Worm (Caenorhabditis elegans) whole organism, late embryonic: ENCODE data around the gene M02F4.2.

Experiments
- K02D7.2 ChIP-seq: sonication (generic microtip); optimal IDR thresholded peaks from 2 replicates; lab custom pipeline; 2017; ENCODE audit warnings: mild to moderate bottlenecking, missing genetic modification characterization, missing compliant biosample characterization
- Y22D7AL.16 ChIP-seq: sonication (generic microtip); optimal IDR thresholded peaks from 2 replicates; lab custom pipeline; 2016; ENCODE audit warnings: missing genetic modification characterization, missing compliant biosample characterization
- ama-1 ChIP-seq: fragments of 150-350 bp; optimal IDR thresholded peaks from 2 replicates; lab custom pipeline; 2014
- ceh-14 ChIP-seq: sonication (generic microtip); optimal IDR thresholded peaks from 2 replicates; lab custom pipeline; 2016; ENCODE audit warnings: missing genotype, missing genetic modification characterization, missing compliant biosample characterization
- ceh-18 ChIP-seq: sonication (generic microtip); optimal IDR thresholded peaks from 2 replicates; lab custom pipeline; 2016; ENCODE audit warnings: missing genetic modification characterization, missing compliant biosample characterization
- ceh-19 ChIP-seq: fragments of 200-800 bp; sonication (Bioruptor generic); optimal IDR thresholded peaks from 2 replicates; lab custom pipeline; 2018; ENCODE audit warnings: mild to moderate bottlenecking, missing genetic modification characterization, missing compliant biosample characterization
- ceh-24 ChIP-seq: sonication (generic microtip); optimal IDR thresholded peaks from 2 replicates; lab custom pipeline; 2016; ENCODE audit warnings: mild to moderate bottlenecking, missing genetic modification characterization, missing compliant biosample characterization
- ceh-30 ChIP-seq: fragments of 150-350 bp; optimal IDR thresholded peaks from 2 replicates; lab custom pipeline; 2014; ENCODE audit warnings: missing biosample characterization, missing genetic modification characterization
- ceh-34 ChIP-seq: sonication (generic microtip); optimal IDR thresholded peaks from 2 replicates; lab custom pipeline; 2016; ENCODE audit warnings: mild to moderate bottlenecking, missing genetic modification characterization, missing compliant biosample characterization
- ceh-45 ChIP-seq: fragments of 200-800 bp; sonication (Bioruptor generic); IDR thresholded peaks from 2 replicates; pipeline ENCODE4 v1.3.6; 2022; ENCODE audit warnings: missing genetic modification reagents, missing genetic modification characterization, missing compliant biosample characterization
- ceh-48 ChIP-seq: sonication (generic microtip); optimal IDR thresholded peaks from 2 replicates; lab custom pipeline; 2016; ENCODE audit warnings: missing genetic modification characterization, inconsistent platforms, missing compliant biosample characterization
- che-1 ChIP-seq: sonication (generic microtip); optimal IDR thresholded peaks from 2 replicates; lab custom pipeline; 2016; ENCODE audit warnings: mild to moderate bottlenecking, missing genetic modification characterization, missing compliant biosample characterization
- elt-2 ChIP-seq: sonication (generic microtip); optimal IDR thresholded peaks from 2 replicates; lab custom pipeline; 2016; ENCODE audit warnings: missing genetic modification reagents, missing genetic modification characterization, missing compliant biosample characterization
- elt-4 ChIP-seq: sonication (generic microtip); optimal IDR thresholded peaks from 2 replicates; lab custom pipeline; 2016; ENCODE audit warnings: missing genetic modification characterization, missing compliant biosample characterization
- eyg-1 ChIP-seq: sonication (generic microtip); optimal IDR thresholded peaks from 2 replicates; lab custom pipeline; 2016; ENCODE audit warnings: missing genotype, missing genetic modification characterization, missing compliant biosample characterization
- fax-1 ChIP-seq: sonication (generic microtip); optimal IDR thresholded peaks from 2 replicates; lab custom pipeline; 2016; ENCODE audit warnings: missing genotype, missing genetic modification characterization, missing compliant biosample characterization
- gmeb-2 ChIP-seq: sonication (generic microtip); optimal IDR thresholded peaks from 2 replicates; lab custom pipeline; 2016; ENCODE audit warnings: missing genetic modification characterization, inconsistent platforms, missing compliant biosample characterization
- hlh-13 ChIP-seq: fragments of 200-800 bp; sonication (Bioruptor generic); optimal IDR thresholded peaks from 2 replicates; lab custom pipeline; 2018; ENCODE audit warnings: mild to moderate bottlenecking, missing genetic modification characterization, missing compliant biosample characterization
- hlh-6 ChIP-seq: sonication (generic microtip); optimal IDR thresholded peaks from 2 replicates; lab custom pipeline; 2016; ENCODE audit warnings: missing genotype, missing genetic modification characterization, missing compliant biosample characterization
- hlh-8 ChIP-seq: sonication (generic microtip); optimal IDR thresholded peaks from 2 replicates; lab custom pipeline; 2016; ENCODE audit warnings: missing genotype, missing genetic modification characterization, missing compliant biosample characterization
- lin-11 ChIP-seq: fragments of 200-800 bp; sonication (Bioruptor generic); optimal IDR thresholded peaks from 2 replicates; lab custom pipeline; 2018; ENCODE audit warnings: mild to moderate bottlenecking, missing genetic modification characterization, missing compliant biosample characterization
- mec-3 ChIP-seq: sonication (generic microtip); optimal IDR thresholded peaks from 2 replicates; lab custom pipeline; 2016; ENCODE audit warnings: borderline replicate concordance, missing genetic modification characterization, missing compliant biosample characterization
- nfya-1 ChIP-seq: sonication (generic microtip); optimal IDR thresholded peaks from 2 replicates; lab custom pipeline; 2017; ENCODE audit warnings: missing genetic modification characterization, mild to moderate bottlenecking, missing compliant biosample characterization, antibody characterized with exemption, moderate library complexity
- nhr-11 ChIP-seq: fragments of 150-350 bp; optimal IDR thresholded peaks from 2 replicates; lab custom pipeline; 2014; ENCODE audit warnings: missing biosample characterization, missing genetic modification characterization
- npax-4 ChIP-seq: sonication (generic microtip); optimal IDR thresholded peaks from 2 replicates; lab custom pipeline; 2016; ENCODE audit warnings: missing genetic modification characterization, missing compliant biosample characterization
- odd-2 ChIP-seq: sonication (generic microtip); optimal IDR thresholded peaks from 2 replicates; lab custom pipeline; 2017; ENCODE audit warnings: antibody characterized with exemption, mild to moderate bottlenecking, missing genetic modification characterization, missing compliant biosample characterization
- pha-2 ChIP-seq: sonication (generic microtip); optimal IDR thresholded peaks from 2 replicates; lab custom pipeline; 2017; ENCODE audit warnings: mild to moderate bottlenecking, missing genetic modification characterization, missing compliant biosample characterization
- pqm-1 ChIP-seq: sonication (generic microtip); optimal IDR thresholded peaks from 2 replicates; lab custom pipeline; 2016; ENCODE audit warnings: missing genetic modification characterization, missing compliant biosample characterization
- pros-1 ChIP-seq: fragments of 150-350 bp; optimal IDR thresholded peaks from 2 replicates; lab custom pipeline; 2014; ENCODE audit warnings: missing biosample characterization, missing genetic modification reagents, missing genetic modification characterization
- sdc-2 ChIP-seq: sonication (generic microtip); optimal IDR thresholded peaks from 2 replicates; lab custom pipeline; 2016; ENCODE audit warnings: missing genotype, missing genetic modification characterization, missing compliant biosample characterization
- sox-4 ChIP-seq: sonication (generic microtip); optimal IDR thresholded peaks from 2 replicates; lab custom pipeline; 2017; ENCODE audit warnings: mild to moderate bottlenecking, missing genetic modification characterization, inconsistent platforms, missing compliant biosample characterization
- syd-9 ChIP-seq: sonication (generic microtip); optimal IDR thresholded peaks from 2 replicates; lab custom pipeline; 2016; ENCODE audit warnings: mild to moderate bottlenecking, missing genetic modification characterization, moderate library complexity, missing compliant biosample characterization
- tbx-2 ChIP-seq: sonication (generic microtip); optimal IDR thresholded peaks from 2 replicates; lab custom pipeline; 2016; ENCODE audit warnings: missing genetic modification characterization, missing compliant biosample characterization
- ttx-3 ChIP-seq: sonication (generic microtip); optimal IDR thresholded peaks from 2 replicates; lab custom pipeline; 2016; ENCODE audit warnings: missing genetic modification reagents, missing genetic modification characterization, missing compliant biosample characterization
- unc-3 ChIP-seq, 2 experiments: fragments of 200-800 bp in 1 of 2; sonication (Bioruptor generic) in 1 of 2; sonication (generic microtip) in 1 of 2; conservative IDR thresholded peaks in 1 of 2; optimal IDR thresholded peaks in 1 of 2; 2 replicates each; pipeline versions ENCODE4 v1.3.6 to Lab custom; 2016 to 2022; ENCODE audit warnings: missing compliant biosample characterization in 2 of 2, missing genetic modification characterization in 2 of 2, missing genetic modification reagents in 1 of 2
- unc-55 ChIP-seq: sonication (generic microtip); optimal IDR thresholded peaks from 2 replicates; lab custom pipeline; 2017; ENCODE audit warnings: missing biosample characterization, missing genetic modification reagents, missing genetic modification characterization
- zip-5 ChIP-seq: sonication (generic microtip); optimal IDR thresholded peaks from 2 replicates; lab custom pipeline; 2016; ENCODE audit warnings: missing genetic modification characterization, missing compliant biosample characterization
- ztf-16 ChIP-seq: sonication (generic microtip); optimal IDR thresholded peaks from 2 replicates; lab custom pipeline; 2017; ENCODE audit warnings: missing genetic modification characterization, missing compliant biosample characterization

Gene M02F4.2

DNA sequence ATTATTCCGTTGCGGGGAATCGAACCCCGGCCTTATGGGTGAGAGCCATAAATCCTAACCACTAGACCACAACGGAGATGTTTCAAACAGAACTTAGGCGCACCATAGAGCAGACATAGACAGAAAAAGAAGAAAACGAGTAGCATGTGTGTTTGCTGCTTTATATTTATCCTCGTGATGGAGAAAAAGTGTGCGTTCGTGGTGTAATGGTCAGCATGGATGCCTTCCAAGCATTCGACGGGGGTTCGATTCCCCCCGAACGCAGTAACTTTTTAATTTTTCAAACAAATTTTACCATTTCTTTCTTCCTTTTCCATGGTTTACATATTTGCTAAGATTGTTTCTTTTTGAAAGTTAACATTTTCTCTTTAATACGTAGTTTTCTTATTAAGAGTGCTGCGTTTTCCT is 1.9 kb upstream of the M02F4.2 start (continued):
- TF ChIP-seq ceh-45 (GFP tag; lab: Robert Waterston, UW) (peak; percentile 95), syd-9 (tag; lab: Kevin White, UChicago) (peak; percentile 95), che-1 (peak; percentile 95), ceh-24 (tag; lab: Kevin White, UChicago) (peak; percentile 94), mec-3 (tag; lab: Kevin White, UChicago) (peak; percentile 82), ttx-3 (tag; lab: Kevin White, UChicago) (peak; percentile 95), K02D7.2 (tag; lab: Kevin White, UChicago) (peak; percentile 93), sdc-2 (tag; lab: Kevin White, UChicago) (peak; percentile 93), gmeb-2 (peak; percentile 96), unc-3 (GFP tag; conservative IDR thresholded peaks at IDR 0.05; lab: Robert Waterston, UW) (peak; percentile 92), unc-3 (tag; optimal IDR thresholded peaks at IDR 0.05; lab: Kevin White, UChicago) (peak; percentile 95), Y22D7AL.16 (tag; lab: Kevin White, UChicago) (peak; percentile 94), odd-2 (tag; lab: Kevin White, UChicago) (peak; percentile 57), nfya-1 (tag; lab: Kevin White, UChicago) (peak; percentile 86), pros-1 (tag; lab: Kevin White, UChicago) (no peak), ceh-34 (peak; percentile 94), eyg-1 (tag; lab: Kevin White, UChicago) (peak; percentile 77), ama-1 (lab: Kevin White, UChicago) (no peak), unc-55 (GFP tag; lab: Kevin White, UChicago) (peak; percentile 24), fax-1 (tag; lab: Kevin White, UChicago) (peak; percentile 91), pqm-1 (peak; percentile 93), sox-4 (peak; percentile 93), ceh-18 (tag; lab: Kevin White, UChicago) (peak; percentile 90), ztf-16 (tag; lab: Kevin White, UChicago) (peak; percentile 94), pha-2 (tag; lab: Kevin White, UChicago) (peak; percentile 92), nhr-11 (tag; lab: Kevin White, UChicago) (no peak)

DNA sequence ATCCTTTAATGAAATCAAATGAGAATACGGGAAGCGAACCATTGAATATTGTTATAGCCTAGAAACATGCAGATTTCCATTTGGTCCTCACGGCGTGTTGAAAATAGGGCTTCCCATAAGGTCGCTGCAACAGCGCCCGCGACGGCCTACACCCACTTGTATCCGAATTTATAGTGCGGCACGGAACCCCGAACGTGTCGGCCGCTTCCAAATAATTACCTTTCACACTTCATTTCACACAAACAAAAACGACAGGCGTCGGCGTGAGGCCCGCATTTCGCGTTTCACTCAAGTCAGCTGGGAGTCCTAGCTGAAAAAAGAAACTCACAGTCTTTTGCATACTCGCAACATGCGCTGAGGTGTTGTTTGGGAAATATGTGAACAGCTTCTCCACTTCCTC is 611 bp downstream of the M02F4.2 start:
- TF ChIP-seq hlh-13 (GFP tag; lab: Kevin White, UChicago) (no peak), mec-3 (tag; lab: Kevin White, UChicago) (no peak), zip-5 (tag; lab: Kevin White, UChicago) (no peak), npax-4 (tag; lab: Kevin White, UChicago) (no peak), hlh-6 (tag; lab: Kevin White, UChicago) (no peak), ceh-30 (no peak), hlh-8 (no peak), ceh-19 (GFP tag; lab: Kevin White, UChicago) (no peak), gmeb-2 (no peak), nhr-11 (tag; lab: Kevin White, UChicago) (no peak), lin-11 (no peak), odd-2 (tag; lab: Kevin White, UChicago) (no peak)

- TF ChIP-seq hlh-13 (GFP tag; lab: Kevin White, UChicago): no peak
- no peak for TF ChIP-seq tbx-2 (tag; lab: Kevin White, UChicago)
- TF ChIP-seq fax-1 (tag; lab: Kevin White, UChicago): no peak
- TF ChIP-seq ceh-48 (tag; lab: Kevin White, UChicago): no peak
- TF ChIP-seq elt-4 (tag; lab: Kevin White, UChicago): no peak
- TF ChIP-seq ceh-14 (tag; lab: Kevin White, UChicago): no peak
- TF ChIP-seq elt-2 (tag; lab: Kevin White, UChicago): no peak
- TF ChIP-seq lin-11: no peak
- no peak for TF ChIP-seq ztf-16 (tag; lab: Kevin White, UChicago)
- no peak for TF ChIP-seq K02D7.2 (tag; lab: Kevin White, UChicago)
Observed at ce11 chrX:3031484-3031883, 2.6 kb downstream of the M02F4.2 start, which contains the start of gene clec-265. Gene clec-265, plus strand, starts transcription at chrX:3031783.
